Worm (Caenorhabditis elegans) whole organism, L4/young adult: ENCODE measurements around the gene clec-175.

ENCODE experiments used
- W03F9.2 ChIP-seq: fragments of 150-350 bp; optimal IDR thresholded peaks from 2 replicates; lab custom pipeline; 2014; ENCODE audit warnings: missing biosample characterization, missing genetic modification characterization
- dao-5 ChIP-seq: sonication (generic microtip); optimal IDR thresholded peaks from 2 replicates; lab custom pipeline; 2016; ENCODE audit warnings: missing genotype, missing genetic modification characterization, moderate library complexity, missing compliant biosample characterization
- him-1 ChIP-seq: sonication (generic microtip); optimal IDR thresholded peaks from 2 replicates; lab custom pipeline; 2016; ENCODE audit warnings: missing genotype, missing genetic modification reagents, missing genetic modification characterization, missing compliant biosample characterization

DNA sequence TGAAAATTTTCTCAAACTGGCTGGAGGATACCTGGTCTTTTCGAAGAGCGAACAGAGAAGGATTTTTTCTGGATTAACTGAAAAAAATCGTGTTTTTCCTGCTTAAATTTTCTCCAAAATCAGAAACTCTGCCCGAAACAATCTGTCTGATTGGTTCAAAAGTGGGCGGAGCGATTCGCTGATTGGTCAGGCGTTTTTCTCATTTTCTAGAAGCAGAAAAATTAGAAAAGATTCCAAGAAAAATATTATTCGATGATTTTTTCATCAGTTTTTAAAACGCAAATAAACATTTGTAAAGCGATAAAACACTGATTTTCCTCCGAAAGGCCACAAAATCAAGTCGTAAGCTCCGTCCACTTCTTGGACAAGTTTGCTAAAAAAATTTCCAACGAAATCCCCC, 23.2 kb upstream of the clec-175 start:
- TF ChIP-seq him-1: no peak
- TF ChIP-seq W03F9.2 (tag; lab: Kevin White, UChicago): no peak
- no peak for TF ChIP-seq dao-5
